Worm (Caenorhabditis elegans) whole organism, L1 larva: ENCODE results near the gene C09B9.7.

ENCODE experiments used
- ceh-63 ChIP-seq: fragments of 200-800 bp; sonication (Bioruptor generic); optimal IDR thresholded peaks from 2 replicates; lab custom pipeline; 2018; ENCODE audit warnings: mild to moderate bottlenecking, missing genetic modification characterization, missing compliant biosample characterization
- ceh-90 ChIP-seq: sonication (generic microtip); optimal IDR thresholded peaks from 2 replicates; lab custom pipeline; 2016; ENCODE audit warnings: missing genetic modification characterization, missing compliant biosample characterization
- elt-3 ChIP-seq, 6 experiments: fragments of 150-350 bp in 1 of 6; sonication (generic microtip); optimal IDR thresholded peaks; 2 replicates each; lab custom pipeline; 2017 to 2018; ENCODE audit warnings: missing biosample characterization in 6 of 6, missing genetic modification characterization in 6 of 6, inconsistent platforms in 1 of 6
- lir-3 ChIP-seq: sonication (generic microtip); optimal IDR thresholded peaks from 2 replicates; lab custom pipeline; 2016; ENCODE audit warnings: mild to moderate bottlenecking, missing genetic modification characterization, moderate library complexity, missing compliant biosample characterization; ENCODE audit not compliant: poor library complexity
- nhr-12 ChIP-seq: sonication (generic microtip); optimal IDR thresholded peaks from 2 replicates; lab custom pipeline; 2017; ENCODE audit warnings: missing biosample characterization, missing genetic modification characterization
- nhr-237 ChIP-seq: fragments of 150-350 bp; optimal IDR thresholded peaks from 2 replicates; lab custom pipeline; 2014; ENCODE audit warnings: missing biosample characterization, missing genetic modification characterization
- pqm-1 ChIP-seq: sonication (generic microtip); optimal IDR thresholded peaks from 3 replicates; lab custom pipeline; 2017; ENCODE audit warnings: missing biosample characterization, missing genetic modification characterization
- snpc-4 ChIP-seq: fragments of 150-350 bp; optimal IDR thresholded peaks from 2 replicates; lab custom pipeline; 2014; ENCODE audit warnings: missing biosample characterization, missing genetic modification characterization
- ztf-11 ChIP-seq, 2 experiments: sonication (generic microtip); optimal IDR thresholded peaks; 2 replicates each; lab custom pipeline; 2016 to 2017; ENCODE audit warnings: missing genetic modification characterization in 2 of 2, missing biosample characterization in 1 of 2, missing compliant biosample characterization in 1 of 2

ce11 chrIV:5110391-5110930, 49.6 kb upstream of the C09B9.7 start:
- TF ChIP-seq nhr-12 (tag; lab: Kevin White, UChicago) (no peak), nhr-237 (no peak), snpc-4 (tag; lab: Kevin White, UChicago) (no peak), pqm-1 (tag; lab: Kevin White, UChicago) (no peak), lir-3 (tag; lab: Kevin White, UChicago) (no peak), ztf-11 (tag; optimal IDR thresholded peaks at IDR 0.05; lab: Kevin White, UChicago) (no peak), elt-3 (tag; optimal IDR thresholded peaks at IDR 0.05; lab: Kevin White, UChicago) (no peak), ceh-90 (tag; lab: Kevin White, UChicago) (no peak), ceh-63 (GFP tag; lab: Kevin White, UChicago) (no peak)
